Fruit fly (Drosophila melanogaster) whole organism, embryonic: Measurements from ENCODE around the gene CG4291.

Source experiments
- Atf-2 ChIP-seq: fragments of 200-800 bp; sonication (Bioruptor generic); optimal IDR thresholded peaks from 2 replicates; lab custom pipeline; 2016; ENCODE audit warnings: missing biosample characterization, missing genetic modification characterization
- CG10366 ChIP-seq: fragments of 200-800 bp; sonication (Bioruptor generic); IDR thresholded peaks from 2 replicates; pipeline ENCODE4 v1.3.6; 2022; ENCODE audit warnings: missing biosample characterization, missing genetic modification characterization
- CG10654 ChIP-seq: fragments of 200-800 bp; sonication (Bioruptor generic); optimal IDR thresholded peaks from 2 replicates; lab custom pipeline; 2016; ENCODE audit warnings: missing biosample characterization, missing genetic modification characterization
- CG11085 ChIP-seq: fragments of 200-800 bp; sonication (Bioruptor generic); IDR thresholded peaks from 2 replicates; pipeline ENCODE4 v1.3.6; 2022; ENCODE audit warnings: missing biosample characterization, missing genetic modification characterization
- CG12299 ChIP-seq: fragments of 200-800 bp; sonication (Bioruptor generic); optimal IDR thresholded peaks from 2 replicates; lab custom pipeline; 2018; ENCODE audit warnings: missing biosample characterization, mild to moderate bottlenecking, missing genetic modification characterization
- CG12391 ChIP-seq: fragments of 200-800 bp; sonication (Bioruptor generic); optimal IDR thresholded peaks from 3 replicates; lab custom pipeline; 2018; ENCODE audit warnings: missing biosample characterization, mild to moderate bottlenecking, missing genetic modification characterization, moderate library complexity
- CG12744 ChIP-seq: fragments of 200-800 bp; sonication (Bioruptor generic); optimal IDR thresholded peaks from 2 replicates; lab custom pipeline; 2016; ENCODE audit warnings: missing biosample characterization, missing genetic modification characterization
- CG13296 ChIP-seq: fragments of 200-800 bp; sonication (Bioruptor generic); optimal IDR thresholded peaks from 3 replicates; lab custom pipeline; 2018; ENCODE audit warnings: missing biosample characterization, mild to moderate bottlenecking, missing genetic modification characterization
- CG13775 ChIP-seq: fragments of 200-800 bp; sonication (Bioruptor generic); optimal IDR thresholded peaks from 3 replicates; lab custom pipeline; 2017; ENCODE audit warnings: missing biosample characterization, mild to moderate bottlenecking, missing genetic modification characterization
- CG14441 ChIP-seq: fragments of 200-800 bp; sonication (Bioruptor generic); IDR thresholded peaks from 2 replicates; pipeline ENCODE4 v1.3.6; 2022; ENCODE audit warnings: missing biosample characterization, missing genetic modification characterization
- CG16815 ChIP-seq: fragments of 200-800 bp; sonication (Bioruptor generic); optimal IDR thresholded peaks from 3 replicates; lab custom pipeline; 2017; ENCODE audit warnings: missing biosample characterization, mild to moderate bottlenecking, missing genetic modification characterization
- CG17361 ChIP-seq: fragments of 200-800 bp; sonication (Bioruptor generic); IDR thresholded peaks from 3 replicates; pipeline ENCODE4 v1.3.6; 2022; ENCODE audit warnings: missing biosample characterization, missing genetic modification characterization
- CG17568 ChIP-seq: fragments of 200-800 bp; sonication (Bioruptor generic); optimal IDR thresholded peaks from 2 replicates; lab custom pipeline; 2018; ENCODE audit warnings: missing biosample characterization, mild to moderate bottlenecking, missing genetic modification characterization, moderate library complexity
- CG17802 ChIP-seq: fragments of 200-800 bp; sonication (Bioruptor generic); optimal IDR thresholded peaks from 2 replicates; lab custom pipeline; 2018; ENCODE audit warnings: missing biosample characterization, mild to moderate bottlenecking, missing genetic modification characterization, moderate library complexity
- CG2712 ChIP-seq: fragments of 200-800 bp; optimal IDR thresholded peaks from 3 replicates; lab custom pipeline; 2019; ENCODE audit warnings: missing biosample characterization, mild to moderate bottlenecking, missing genetic modification characterization, moderate library complexity
- CG2875 ChIP-seq: fragments of 200-800 bp; sonication (Bioruptor generic); optimal IDR thresholded peaks from 2 replicates; lab custom pipeline; 2017; ENCODE audit warnings: missing biosample characterization, mild to moderate bottlenecking, missing genetic modification characterization, missing genetic modification reagents
- CG43689 ChIP-seq: fragments of 200-800 bp; sonication (Bioruptor generic); IDR thresholded peaks from 2 replicates; pipeline ENCODE4 v1.3.6; 2022; ENCODE audit warnings: missing biosample characterization, missing genetic modification characterization
- CG4730 ChIP-seq: fragments of 200-800 bp; sonication (Bioruptor generic); IDR thresholded peaks from 2 replicates; pipeline ENCODE4 v1.3.6; 2022; ENCODE audit warnings: missing biosample characterization, missing genetic modification characterization
- CG5245 ChIP-seq: fragments of 200-800 bp; sonication (Bioruptor generic); optimal IDR thresholded peaks from 3 replicates; lab custom pipeline; 2016; ENCODE audit warnings: missing biosample characterization, missing genetic modification characterization
- CG6254 ChIP-seq: fragments of 200-800 bp; sonication (Bioruptor generic); optimal IDR thresholded peaks from 3 replicates; lab custom pipeline; 2017; ENCODE audit warnings: mild to moderate bottlenecking, missing biosample characterization, missing genetic modification reagents, missing genetic modification characterization
- CG6813 ChIP-seq: fragments of 200-800 bp; sonication (Bioruptor generic); optimal IDR thresholded peaks from 2 replicates; lab custom pipeline; 2017; ENCODE audit warnings: missing biosample characterization, missing genetic modification characterization, mild to moderate bottlenecking, moderate library complexity, missing genetic modification reagents
- CG9797 ChIP-seq: fragments of 200-800 bp; sonication (Bioruptor generic); optimal IDR thresholded peaks from 3 replicates; lab custom pipeline; 2018; ENCODE audit warnings: missing biosample characterization, mild to moderate bottlenecking, missing genetic modification characterization
- CTCF ChIP-seq: fragments of 200-800 bp; sonication (Bioruptor generic); optimal IDR thresholded peaks from 2 replicates; lab custom pipeline; 2017; ENCODE audit warnings: missing biosample characterization, mild to moderate bottlenecking, missing genetic modification characterization, moderate library complexity
- CrebB ChIP-seq: fragments of 200-800 bp; sonication (Bioruptor generic); optimal IDR thresholded peaks from 3 replicates; lab custom pipeline; 2018; ENCODE audit warnings: missing biosample characterization, mild to moderate bottlenecking, missing genetic modification characterization
- Dbx ChIP-seq: fragments of 200-800 bp; sonication (Bioruptor generic); IDR thresholded peaks from 3 replicates; pipeline ENCODE4 v1.3.6; 2022; ENCODE audit warnings: missing biosample characterization, missing genetic modification characterization
- Deaf1 ChIP-seq: fragments of 200-800 bp; optimal IDR thresholded peaks from 3 replicates; lab custom pipeline; 2019; ENCODE audit warnings: missing biosample characterization, mild to moderate bottlenecking, missing genetic modification characterization, moderate library complexity
- HLH3B ChIP-seq: fragments of 200-800 bp; sonication (Bioruptor generic); IDR thresholded peaks from 2 replicates; pipeline ENCODE4 v1.3.6; 2022; ENCODE audit warnings: missing biosample characterization, missing genetic modification characterization
- Hr39 ChIP-seq: fragments of >200 bp; optimal IDR thresholded peaks from 2 replicates; lab custom pipeline; 2017
- Meics ChIP-seq: fragments of 200-800 bp; sonication (Bioruptor generic); optimal IDR thresholded peaks from 2 replicates; lab custom pipeline; 2017; ENCODE audit warnings: missing biosample characterization, mild to moderate bottlenecking, missing genetic modification characterization
- Ptx1 ChIP-seq: fragments of 200-800 bp; sonication (Bioruptor generic); IDR thresholded peaks from 2 replicates; pipeline ENCODE4 v1.3.6; 2022; ENCODE audit warnings: missing biosample characterization, missing genetic modification characterization
- az2 ChIP-seq: fragments of 200-800 bp; sonication (Bioruptor generic); optimal IDR thresholded peaks from 3 replicates; lab custom pipeline; 2016; ENCODE audit warnings: missing biosample characterization, missing genetic modification characterization
- bigmax ChIP-seq: fragments of 200-800 bp; sonication (Bioruptor generic); optimal IDR thresholded peaks from 2 replicates; lab custom pipeline; 2018; ENCODE audit warnings: missing biosample characterization, mild to moderate bottlenecking, missing genetic modification characterization
- disco-r ChIP-seq: fragments of 200-800 bp; sonication (Bioruptor generic); optimal IDR thresholded peaks from 2 replicates; lab custom pipeline; 2016; ENCODE audit warnings: missing biosample characterization, missing genetic modification characterization
- fru ChIP-seq: fragments of >200 bp; optimal IDR thresholded peaks from 2 replicates; lab custom pipeline; 2017
- ftz-f1 ChIP-seq: fragments of 200-800 bp; sonication (Bioruptor generic); optimal IDR thresholded peaks from 2 replicates; lab custom pipeline; 2016; ENCODE audit warnings: missing biosample characterization, missing genetic modification characterization
- gem ChIP-seq: fragments of 200-800 bp; sonication (Bioruptor generic); optimal IDR thresholded peaks from 2 replicates; lab custom pipeline; 2019; ENCODE audit warnings: missing biosample characterization, mild to moderate bottlenecking, missing genetic modification characterization, moderate library complexity
- insv ChIP-seq, 2 experiments: fragments of 200-800 bp; sonication (Bioruptor generic); optimal IDR thresholded peaks; 3 replicates each; lab custom pipeline; 2016 to 2018; ENCODE audit warnings: missing biosample characterization in 2 of 2, missing genetic modification characterization in 2 of 2
- klu ChIP-seq: fragments of 200-800 bp; sonication (Bioruptor generic); IDR thresholded peaks from 2 replicates; pipeline ENCODE4 v1.3.6; 2022; ENCODE audit warnings: missing biosample characterization, missing genetic modification characterization
- mirr ChIP-seq: fragments of 200-800 bp; sonication (Bioruptor generic); optimal IDR thresholded peaks from 3 replicates; lab custom pipeline; 2018; ENCODE audit warnings: missing biosample characterization, mild to moderate bottlenecking, missing genetic modification characterization
- pan ChIP-seq, 4 experiments: fragments of >200 bp in 3 of 4; fragments of 200-800 bp in 1 of 4; sonication (Bioruptor generic) in 1 of 4; optimal IDR thresholded peaks in 3 of 4; IDR thresholded peaks in 1 of 4; 2 replicates each; pipeline versions ENCODE4 v1.3.6 to Lab custom; 2017 to 2022; ENCODE audit warnings: missing biosample characterization in 2 of 4, missing genetic modification characterization in 2 of 4, mixed read lengths in 1 of 4
- pb ChIP-seq: fragments of 200-800 bp; sonication (Bioruptor generic); optimal IDR thresholded peaks from 3 replicates; lab custom pipeline; 2016; ENCODE audit warnings: missing biosample characterization, missing genetic modification characterization
- ranshi ChIP-seq: fragments of 200-800 bp; sonication (Bioruptor generic); IDR thresholded peaks from 2 replicates; pipeline ENCODE4 v1.3.6; 2022; ENCODE audit warnings: missing biosample characterization, missing genetic modification characterization
- run ChIP-seq: fragments of 200-800 bp; sonication (Bioruptor generic); optimal IDR thresholded peaks from 3 replicates; lab custom pipeline; 2018; ENCODE audit warnings: missing biosample characterization, mild to moderate bottlenecking, missing genetic modification characterization
- schlank ChIP-seq: fragments of 200-800 bp; sonication (Bioruptor generic); optimal IDR thresholded peaks from 2 replicates; lab custom pipeline; 2018; ENCODE audit warnings: missing biosample characterization, mild to moderate bottlenecking, missing genetic modification characterization
- scrt ChIP-seq: fragments of 200-800 bp; sonication (Bioruptor generic); optimal IDR thresholded peaks from 2 replicates; lab custom pipeline; 2018; ENCODE audit warnings: missing biosample characterization, mild to moderate bottlenecking, missing genetic modification characterization, moderate library complexity
- sd ChIP-seq: fragments of 200-800 bp; sonication (Bioruptor generic); optimal IDR thresholded peaks from 3 replicates; lab custom pipeline; 2018; ENCODE audit warnings: missing biosample characterization, mild to moderate bottlenecking, missing genetic modification characterization, moderate library complexity
- so ChIP-seq: fragments of 200-800 bp; sonication (Bioruptor generic); IDR thresholded peaks from 3 replicates; pipeline ENCODE4 v1.3.6; 2022; ENCODE audit warnings: missing biosample characterization, missing genetic modification characterization
- stc ChIP-seq: fragments of 200-800 bp; sonication (Bioruptor generic); IDR thresholded peaks from 2 replicates; pipeline ENCODE4 v1.3.6; 2022; ENCODE audit warnings: missing biosample characterization, missing genetic modification characterization
- tll ChIP-seq, 2 experiments: fragments of 200-800 bp in 1 of 2; fragments of >200 bp in 1 of 2; sonication (Bioruptor generic) in 1 of 2; optimal IDR thresholded peaks; 2 replicates each; lab custom pipeline; 2017 to 2019; ENCODE audit warnings: missing biosample characterization in 2 of 2, missing genetic modification characterization in 2 of 2, mild to moderate bottlenecking in 1 of 2, moderate library complexity in 1 of 2
- toy ChIP-seq: fragments of 200-800 bp; sonication (Bioruptor generic); IDR thresholded peaks from 2 replicates; pipeline ENCODE4 v1.3.6; 2022; ENCODE audit warnings: missing biosample characterization, missing genetic modification characterization
- tx ChIP-seq: fragments of 200-800 bp; sonication (Bioruptor generic); optimal IDR thresholded peaks from 2 replicates; lab custom pipeline; 2016; ENCODE audit warnings: missing biosample characterization, missing genetic modification characterization
- yki ChIP-seq: fragments of >200 bp; optimal IDR thresholded peaks from 3 replicates; lab custom pipeline; 2018
- zfh1 ChIP-seq: fragments of 200-800 bp; sonication (Bioruptor generic); IDR thresholded peaks from 3 replicates; pipeline ENCODE4 v1.3.6; 2022; ENCODE audit warnings: missing biosample characterization, missing genetic modification characterization

CG4291 gene

dm6 chr2L:897124-897523, 44.6 kb upstream of the CG4291 start (continued):
- TF ChIP-seq CG13775 (GFP tag; lab: Kevin White, UChicago) = no peak
- peak; percentile 32; the same call in 1 of the 2 replicates for TF ChIP-seq ranshi (GFP tag; lab: Robert Waterston, UW)
- no peak for TF ChIP-seq klu (GFP tag; lab: Robert Waterston, UW)
- no peak for TF ChIP-seq CG6254 (GFP tag; lab: Kevin White, UChicago)
- TF ChIP-seq scrt (GFP tag; lab: Kevin White, UChicago) = no peak
- TF ChIP-seq CG11085 (GFP tag; lab: Robert Waterston, UW) = peak; percentile 13; the same call in 1 of the 2 replicates
- 0 out of 3 replicates have a peak, but pooled peaks have one; percentile 43 for TF ChIP-seq Dbx
- TF ChIP-seq Ptx1 (GFP tag; lab: Robert Waterston, UW) = peak; percentile 38; the same call in 1 of the 2 replicates
- no peak for TF ChIP-seq Hr39 (lab: Kevin White, UChicago)
- no peak for TF ChIP-seq CrebB (tag; lab: Kevin White, UChicago)
- no peak for TF ChIP-seq CG10654 (GFP tag; lab: Kevin White, UChicago)
- 0 out of 2 replicates have a peak, but pooled peaks have one; percentile 17 for TF ChIP-seq CG14441 (GFP tag; lab: Robert Waterston, UW)
- no peak for TF ChIP-seq pan (optimal IDR thresholded peaks at IDR 0.05; lab: Kevin White, UChicago)
- peak in 1 of 2 experiments; percentile 65 for TF ChIP-seq pan (GFP tag; optimal IDR thresholded peaks at IDR 0.05 in 1 of 2, IDR thresholded peaks at IDR 0.05 in 1 of 2)
- peak; percentile 21 for TF ChIP-seq CG2712 (tag; lab: Kevin White, UChicago)
- TF ChIP-seq CG6813 (GFP tag; lab: Kevin White, UChicago) = peak; percentile 26
- TF ChIP-seq so = no peak
- TF ChIP-seq CG10366 (GFP tag; lab: Robert Waterston, UW) = no peak
- no peak for TF ChIP-seq CG4730
- no peak for TF ChIP-seq sd (tag; lab: Kevin White, UChicago)
- no peak for TF ChIP-seq CG17802 (tag; lab: Kevin White, UChicago)
- TF ChIP-seq stc (GFP tag; lab: Robert Waterston, UW) = 0 out of 2 replicates have a peak, but pooled peaks have one; percentile 10
- no peak for TF ChIP-seq yki (lab: Kevin White, UChicago)
- TF ChIP-seq CG9797 (GFP tag; lab: Kevin White, UChicago) = no peak
- TF ChIP-seq CG12391 (tag; lab: Kevin White, UChicago) = peak; percentile 8
- TF ChIP-seq CG12744 (GFP tag; lab: Kevin White, UChicago) = no peak
- no peak for TF ChIP-seq insv (GFP tag; optimal IDR thresholded peaks at IDR 0.05; lab: Kevin White, UChicago)
- no peak for TF ChIP-seq CTCF (GFP tag; lab: Kevin White, UChicago)
- no peak for TF ChIP-seq bigmax (GFP tag; lab: Kevin White, UChicago)
- no peak for TF ChIP-seq CG17568 (GFP tag; lab: Kevin White, UChicago)
- no peak for TF ChIP-seq Atf-2
- TF ChIP-seq CG43689 = no peak
- no peak for TF ChIP-seq toy
- no peak for TF ChIP-seq disco-r (GFP tag; lab: Kevin White, UChicago)
- TF ChIP-seq CG16815 (GFP tag; lab: Kevin White, UChicago) = no peak
- no peak for TF ChIP-seq Deaf1 (tag; lab: Kevin White, UChicago)
- no peak for TF ChIP-seq CG2875 (GFP tag; lab: Kevin White, UChicago)
- TF ChIP-seq az2 (GFP tag; lab: Kevin White, UChicago) = no peak
- no peak for TF ChIP-seq CG12299
- no peak for TF ChIP-seq CG17361
- TF ChIP-seq tll (GFP tag; optimal IDR thresholded peaks at IDR 0.05; lab: Kevin White, UChicago) = no peak
- TF ChIP-seq run = no peak
- TF ChIP-seq ftz-f1 (GFP tag; lab: Kevin White, UChicago) = no peak
- TF ChIP-seq pb (GFP tag; lab: Kevin White, UChicago) = no peak
- TF ChIP-seq CG5245 (GFP tag; lab: Kevin White, UChicago) = no peak
- no peak for TF ChIP-seq schlank (tag; lab: Kevin White, UChicago)
- TF ChIP-seq fru (lab: Kevin White, UChicago) = no peak
- TF ChIP-seq zfh1 (GFP tag; lab: Robert Waterston, UW) = peak; percentile 30; the same call in 1 of the 3 replicates
- no peak for TF ChIP-seq HLH3B (GFP tag; lab: Robert Waterston, UW)
- TF ChIP-seq mirr = no peak
- TF ChIP-seq tx (GFP tag; lab: Kevin White, UChicago) = no peak
- TF ChIP-seq gem (tag; lab: Kevin White, UChicago) = peak; percentile 41
- TF ChIP-seq Meics (GFP tag; lab: Kevin White, UChicago) = peak; percentile 32
- TF ChIP-seq CG13296 (GFP tag; lab: Kevin White, UChicago) = no peak
